Worm (Caenorhabditis elegans): ENCODE measurements around the gene T21D12.12.

DNA sequence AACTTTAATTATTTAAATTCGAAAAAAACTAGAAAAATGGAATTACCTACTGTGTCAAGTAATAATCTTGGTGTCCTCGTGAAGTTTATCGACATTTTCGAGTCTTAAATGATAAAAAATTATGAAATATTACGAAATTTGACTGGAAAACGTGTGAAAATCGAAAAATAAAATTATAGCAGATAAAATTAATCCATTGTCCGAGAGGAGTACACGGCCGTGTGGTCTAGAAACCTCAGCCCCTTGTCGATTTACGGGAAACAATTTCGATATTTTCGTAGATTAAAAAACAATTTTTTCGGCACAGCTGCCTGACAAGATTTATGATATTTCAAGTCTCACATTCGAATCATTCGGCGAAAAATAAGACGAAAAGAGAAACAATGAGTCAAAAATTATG is 9.2 kb upstream of the T21D12.12 start, which contains the start of gene R02D3.8:
- TF ChIP-seq ref-1 (GFP tag; conservative IDR thresholded peaks at IDR 0.05): no peak
- no peak for TF ChIP-seq flt-1 (GFP tag; IDR thresholded peaks at IDR 0.05)
- no peak for TF ChIP-seq tab-1 (GFP tag; IDR thresholded peaks at IDR 0.05)
- no peak for TF ChIP-seq klf-2 (GFP tag; conservative IDR thresholded peaks at IDR 0.05)
